Worm (Caenorhabditis elegans) whole organism, L2 larva: Measurements from ENCODE around the gene ZK856.5.

Experiments
- ZK546.5 ChIP-seq: sonication (generic microtip); optimal IDR thresholded peaks from 2 replicates; lab custom pipeline; 2017; ENCODE audit warnings: missing biosample characterization, missing genetic modification characterization
- fos-1 ChIP-seq: fragments of 150-350 bp; optimal IDR thresholded peaks from 2 replicates; lab custom pipeline; 2014; ENCODE audit warnings: missing biosample characterization, missing genetic modification characterization
- nhr-237 ChIP-seq: fragments of 150-350 bp; optimal IDR thresholded peaks from 2 replicates; lab custom pipeline; 2014; ENCODE audit warnings: missing biosample characterization, missing genetic modification characterization
- nhr-25 ChIP-seq: fragments of 150-350 bp; sonication (generic microtip); optimal IDR thresholded peaks from 3 replicates; lab custom pipeline; 2014; ENCODE audit warnings: missing biosample characterization, missing genetic modification characterization
- snpc-4 ChIP-seq: fragments of 150-350 bp; optimal IDR thresholded peaks from 2 replicates; lab custom pipeline; 2014; ENCODE audit warnings: missing biosample characterization, missing genetic modification characterization
- ztf-4 ChIP-seq: fragments of 150-350 bp; optimal IDR thresholded peaks from 2 replicates; lab custom pipeline; 2014; ENCODE audit warnings: missing biosample characterization, missing genetic modification characterization

DNA sequence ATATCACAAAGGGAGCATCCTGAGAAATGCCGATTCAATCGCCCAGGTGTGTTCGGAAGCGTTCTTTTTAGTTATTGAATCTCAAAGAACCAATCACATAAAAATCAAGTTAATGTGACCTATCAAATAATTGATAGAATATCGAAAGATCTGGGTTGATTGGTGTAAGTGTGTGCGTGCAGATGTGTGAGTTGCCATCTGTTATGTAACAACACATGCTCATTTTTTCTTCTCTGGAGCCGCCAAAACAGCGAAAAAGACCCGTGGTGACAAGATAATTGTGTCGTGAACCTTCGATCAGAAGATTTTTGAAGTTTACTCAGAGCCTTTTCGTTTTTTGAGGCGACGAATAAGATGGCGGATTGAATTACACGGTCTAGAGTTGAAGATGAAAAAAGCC lies 43.1 kb downstream of the ZK856.5 start:
- TF ChIP-seq nhr-237 (tag; lab: Kevin White, UChicago) (no peak), ztf-4 (tag; lab: Kevin White, UChicago) (no peak), fos-1 (tag; lab: Kevin White, UChicago) (no peak), ZK546.5 (tag; lab: Kevin White, UChicago) (no peak), snpc-4 (tag; lab: Kevin White, UChicago) (no peak), nhr-25 (tag; lab: Kevin White, UChicago) (no peak)
